Fruit fly (Drosophila melanogaster) whole organism, embryonic: ENCODE measurements around the gene CG32625.

Experiments used
- CG10274 ChIP-seq: fragments of 200-800 bp; sonication (Bioruptor generic); optimal IDR thresholded peaks from 3 replicates; lab custom pipeline; 2017; ENCODE audit warnings: missing biosample characterization, mild to moderate bottlenecking, missing genetic modification characterization
- CG13624 ChIP-seq: fragments of 200-800 bp; sonication (Bioruptor generic); optimal IDR thresholded peaks from 2 replicates; lab custom pipeline; 2016; ENCODE audit warnings: missing biosample characterization, missing genetic modification characterization
- CG14441 ChIP-seq: fragments of 200-800 bp; sonication (Bioruptor generic); IDR thresholded peaks from 2 replicates; pipeline ENCODE4 v1.3.6; 2022; ENCODE audit warnings: missing biosample characterization, missing genetic modification characterization
- CG14710 ChIP-seq: fragments of 200-800 bp; sonication (Bioruptor generic); optimal IDR thresholded peaks from 3 replicates; lab custom pipeline; 2019; ENCODE audit warnings: missing biosample characterization, mild to moderate bottlenecking, missing genetic modification characterization, moderate library complexity
- CG15479 ChIP-seq: fragments of 200-800 bp; sonication (Bioruptor generic); optimal IDR thresholded peaks from 3 replicates; lab custom pipeline; 2019; ENCODE audit warnings: missing biosample characterization, mild to moderate bottlenecking, missing genetic modification characterization, moderate library complexity
- CG1647 ChIP-seq: fragments of 200-800 bp; sonication (Bioruptor generic); optimal IDR thresholded peaks from 3 replicates; lab custom pipeline; 2016; ENCODE audit warnings: missing biosample characterization, missing genetic modification characterization
- CG17186 ChIP-seq: fragments of 200-800 bp; sonication (Bioruptor generic); optimal IDR thresholded peaks from 3 replicates; lab custom pipeline; 2017; ENCODE audit warnings: missing biosample characterization, missing genetic modification reagents, missing genetic modification characterization
- CG17568 ChIP-seq: fragments of 200-800 bp; sonication (Bioruptor generic); optimal IDR thresholded peaks from 2 replicates; lab custom pipeline; 2018; ENCODE audit warnings: missing biosample characterization, mild to moderate bottlenecking, missing genetic modification characterization, moderate library complexity
- CG18011 ChIP-seq: fragments of 200-800 bp; sonication (Bioruptor generic); optimal IDR thresholded peaks from 2 replicates; lab custom pipeline; 2017; ENCODE audit warnings: missing biosample characterization, missing genetic modification characterization, mild to moderate bottlenecking, moderate library complexity, missing genotype
- CG2199 ChIP-seq: fragments of 200-800 bp; sonication (Bioruptor generic); IDR thresholded peaks from 3 replicates; pipeline ENCODE4 v1.3.6; 2022; ENCODE audit warnings: missing biosample characterization, missing genetic modification characterization
- CG2202 ChIP-seq: fragments of 200-800 bp; sonication (Bioruptor generic); optimal IDR thresholded peaks from 2 replicates; lab custom pipeline; 2018; ENCODE audit warnings: missing biosample characterization, mild to moderate bottlenecking, missing genetic modification characterization
- CG30020 ChIP-seq: fragments of 200-800 bp; optimal IDR thresholded peaks from 2 replicates; lab custom pipeline; 2019; ENCODE audit warnings: missing biosample characterization, mild to moderate bottlenecking, missing genetic modification characterization, moderate library complexity
- CG31365 ChIP-seq: fragments of 200-800 bp; sonication (Bioruptor generic); optimal IDR thresholded peaks from 2 replicates; lab custom pipeline; 2018; ENCODE audit warnings: missing biosample characterization, mild to moderate bottlenecking, missing genetic modification characterization
- CG32767 ChIP-seq: fragments of 200-800 bp; sonication (Bioruptor generic); IDR thresholded peaks from 2 replicates; pipeline ENCODE4 v1.3.6; 2022; ENCODE audit warnings: missing biosample characterization, missing genetic modification characterization
- CG3281 ChIP-seq: fragments of 200-800 bp; sonication (Bioruptor generic); optimal IDR thresholded peaks from 3 replicates; lab custom pipeline; 2017; ENCODE audit warnings: missing biosample characterization, mild to moderate bottlenecking, missing genetic modification characterization
- CG3847 ChIP-seq: fragments of 200-800 bp; sonication (Bioruptor generic); IDR thresholded peaks from 2 replicates; pipeline ENCODE4 v1.3.6; 2022; ENCODE audit warnings: missing biosample characterization, missing genetic modification characterization
- CG4707 ChIP-seq: fragments of 200-800 bp; sonication (Bioruptor generic); optimal IDR thresholded peaks from 2 replicates; lab custom pipeline; 2018; ENCODE audit warnings: missing biosample characterization, mild to moderate bottlenecking, missing genetic modification characterization, moderate library complexity
- CG4820 ChIP-seq: fragments of 200-800 bp; sonication (Bioruptor generic); optimal IDR thresholded peaks from 3 replicates; lab custom pipeline; 2016; ENCODE audit warnings: missing biosample characterization, missing genetic modification characterization
- CG5180 ChIP-seq: fragments of 200-800 bp; sonication (Bioruptor generic); optimal IDR thresholded peaks from 3 replicates; lab custom pipeline; 2017; ENCODE audit warnings: missing biosample characterization, missing genetic modification characterization, mild to moderate bottlenecking, moderate library complexity, missing genetic modification reagents
- CG6765 ChIP-seq: fragments of 200-800 bp; sonication (Bioruptor generic); optimal IDR thresholded peaks from 3 replicates; lab custom pipeline; 2017; ENCODE audit warnings: missing biosample characterization, mild to moderate bottlenecking, missing genetic modification characterization
- CG6791 ChIP-seq: fragments of 200-800 bp; sonication (Bioruptor generic); IDR thresholded peaks from 3 replicates; pipeline ENCODE4 v1.3.6; 2022; ENCODE audit warnings: missing biosample characterization, missing genetic modification characterization; ENCODE audit not compliant: partially characterized antibody
- CG7271 ChIP-seq: fragments of 200-800 bp; sonication (Bioruptor generic); optimal IDR thresholded peaks from 2 replicates; lab custom pipeline; 2018; ENCODE audit warnings: missing biosample characterization, mild to moderate bottlenecking, missing genetic modification characterization, moderate library complexity
- CG9932 ChIP-seq: fragments of 200-800 bp; sonication (Bioruptor generic); IDR thresholded peaks from 2 replicates; pipeline ENCODE4 v1.3.6; 2022; ENCODE audit warnings: missing biosample characterization, missing genetic modification characterization
- D19A ChIP-seq: fragments of 200-800 bp; optimal IDR thresholded peaks from 3 replicates; lab custom pipeline; 2019; ENCODE audit warnings: missing biosample characterization, mild to moderate bottlenecking, missing genetic modification characterization, moderate library complexity
- Dbx ChIP-seq: fragments of 200-800 bp; sonication (Bioruptor generic); IDR thresholded peaks from 3 replicates; pipeline ENCODE4 v1.3.6; 2022; ENCODE audit warnings: missing biosample characterization, missing genetic modification characterization
- Fer2 ChIP-seq: fragments of 200-800 bp; sonication (Bioruptor generic); optimal IDR thresholded peaks from 2 replicates; lab custom pipeline; 2018; ENCODE audit warnings: missing biosample characterization, mild to moderate bottlenecking, missing genetic modification characterization, moderate library complexity
- HLHmδ ChIP-seq: fragments of 200-800 bp; sonication (Bioruptor generic); optimal IDR thresholded peaks from 2 replicates; lab custom pipeline; 2018; ENCODE audit warnings: missing biosample characterization, mild to moderate bottlenecking, missing genetic modification characterization, moderate library complexity
- MBD-R2 ChIP-seq: fragments of 200-800 bp; sonication (Bioruptor generic); IDR thresholded peaks from 2 replicates; pipeline ENCODE4 v1.3.6; 2022; ENCODE audit warnings: missing biosample characterization, missing genetic modification characterization
- NFAT ChIP-seq: fragments of 200-800 bp; sonication (Bioruptor generic); IDR thresholded peaks from 2 replicates; pipeline ENCODE4 v1.3.6; 2022; ENCODE audit warnings: missing biosample characterization, missing genetic modification characterization
- Opbp ChIP-seq: fragments of 200-800 bp; sonication (Bioruptor generic); IDR thresholded peaks from 3 replicates; pipeline ENCODE4 v1.3.6; 2022; ENCODE audit warnings: missing biosample characterization, missing genetic modification characterization; ENCODE audit not compliant: partially characterized antibody
- Pdp1 ChIP-seq, 2 experiments: fragments of 200-800 bp; sonication (Bioruptor generic); optimal IDR thresholded peaks; 3 replicates each; lab custom pipeline; 2016; ENCODE audit warnings: missing biosample characterization in 2 of 2, missing genetic modification characterization in 2 of 2, mild to moderate bottlenecking in 1 of 2, moderate library complexity in 1 of 2
- Side ChIP-seq: fragments of 200-800 bp; sonication (Bioruptor generic); optimal IDR thresholded peaks from 2 replicates; lab custom pipeline; 2016; ENCODE audit warnings: missing biosample characterization, missing genetic modification characterization
- Spps ChIP-seq: fragments of 200-800 bp; sonication (Bioruptor generic); optimal IDR thresholded peaks from 2 replicates; lab custom pipeline; 2018; ENCODE audit warnings: missing biosample characterization, mild to moderate bottlenecking, missing genetic modification characterization
- ara ChIP-seq: fragments of 200-800 bp; sonication (Bioruptor generic); IDR thresholded peaks from 2 replicates; pipeline ENCODE4 v1.3.6; 2022; ENCODE audit warnings: missing biosample characterization, missing genetic modification characterization
- br ChIP-seq: fragments of >200 bp; optimal IDR thresholded peaks from 2 replicates; lab custom pipeline; 2017
- cwo ChIP-seq: fragments of 200-800 bp; sonication (Bioruptor generic); optimal IDR thresholded peaks from 3 replicates; lab custom pipeline; 2017; ENCODE audit warnings: missing biosample characterization, missing genetic modification characterization, mild to moderate bottlenecking, moderate library complexity, missing genetic modification reagents
- da ChIP-seq: fragments of 200-800 bp; sonication (Bioruptor generic); optimal IDR thresholded peaks from 2 replicates; lab custom pipeline; 2016; ENCODE audit warnings: missing biosample characterization, missing genetic modification characterization
- gem ChIP-seq: fragments of 200-800 bp; sonication (Bioruptor generic); optimal IDR thresholded peaks from 2 replicates; lab custom pipeline; 2019; ENCODE audit warnings: missing biosample characterization, mild to moderate bottlenecking, missing genetic modification characterization, moderate library complexity
- jing ChIP-seq: fragments of 200-800 bp; sonication (Bioruptor generic); optimal IDR thresholded peaks from 2 replicates; lab custom pipeline; 2018; ENCODE audit warnings: missing biosample characterization, mild to moderate bottlenecking, missing genetic modification characterization
- lbe ChIP-seq: fragments of 200-800 bp; sonication (Bioruptor generic); optimal IDR thresholded peaks from 2 replicates; lab custom pipeline; 2016; ENCODE audit warnings: missing biosample characterization, mild to moderate bottlenecking, missing genetic modification characterization
- lilli ChIP-seq: fragments of 200-800 bp; sonication (Bioruptor generic); optimal IDR thresholded peaks from 3 replicates; lab custom pipeline; 2016; ENCODE audit warnings: missing biosample characterization, missing genetic modification characterization
- org-1 ChIP-seq: fragments of 200-800 bp; sonication (Bioruptor generic); optimal IDR thresholded peaks from 2 replicates; lab custom pipeline; 2017; ENCODE audit warnings: missing biosample characterization, missing genetic modification characterization
- otp ChIP-seq: fragments of 200-800 bp; sonication (Bioruptor generic); IDR thresholded peaks from 3 replicates; pipeline ENCODE4, ENCODE4 v1.3.6; 2022; ENCODE audit warnings: missing biosample characterization, missing genetic modification characterization
- salm ChIP-seq: fragments of 200-800 bp; sonication (Bioruptor generic); optimal IDR thresholded peaks from 2 replicates; lab custom pipeline; 2018; ENCODE audit warnings: missing biosample characterization, mild to moderate bottlenecking, missing genetic modification characterization
- scrt ChIP-seq: fragments of 200-800 bp; sonication (Bioruptor generic); optimal IDR thresholded peaks from 2 replicates; lab custom pipeline; 2018; ENCODE audit warnings: missing biosample characterization, mild to moderate bottlenecking, missing genetic modification characterization, moderate library complexity
- stwl ChIP-seq: fragments of 200-800 bp; sonication (Bioruptor generic); optimal IDR thresholded peaks from 3 replicates; lab custom pipeline; 2018; ENCODE audit warnings: missing biosample characterization, mild to moderate bottlenecking, missing genetic modification characterization, moderate library complexity
- tgo ChIP-seq: fragments of 200-800 bp; sonication (Bioruptor generic); IDR thresholded peaks from 3 replicates; pipeline ENCODE4 v1.3.6; 2022; ENCODE audit warnings: missing biosample characterization, missing genetic modification characterization
- tin ChIP-seq: fragments of 200-800 bp; sonication (Bioruptor generic); optimal IDR thresholded peaks from 3 replicates; lab custom pipeline; 2016; ENCODE audit warnings: missing biosample characterization, missing genetic modification characterization
- tup ChIP-seq: fragments of 200-800 bp; sonication (Bioruptor generic); optimal IDR thresholded peaks from 2 replicates; lab custom pipeline; 2016; ENCODE audit warnings: missing biosample characterization, mild to moderate bottlenecking, missing genetic modification characterization, moderate library complexity
- unc-4 ChIP-seq: fragments of 200-800 bp; sonication (Bioruptor generic); IDR thresholded peaks from 2 replicates; pipeline ENCODE4 v1.3.6; 2022; ENCODE audit warnings: missing biosample characterization, missing genetic modification characterization; ENCODE audit not compliant: partially characterized antibody
- zen ChIP-seq: fragments of 200-800 bp; sonication (Bioruptor generic); optimal IDR thresholded peaks from 3 replicates; lab custom pipeline; 2018; ENCODE audit warnings: missing biosample characterization, mild to moderate bottlenecking, missing genetic modification characterization, moderate library complexity

CG32625 gene

dm6 chrX:13755152-13755557 lies 1.5 kb downstream of the CG32625 start, which contains the start of gene Pdcd4 (continued):
- peak; percentile 35 for TF ChIP-seq stwl
- no peak for TF ChIP-seq CG4820
- TF ChIP-seq jing (GFP tag; lab: Kevin White, UChicago), result no peak
- peak; percentile 8 for TF ChIP-seq CG17568 (GFP tag; lab: Kevin White, UChicago)
- TF ChIP-seq CG5180, result no peak
- no peak for TF ChIP-seq Spps (tag; lab: Kevin White, UChicago)
- peak; percentile 6 for TF ChIP-seq CG13624
- TF ChIP-seq Pdp1 (GFP tag; optimal IDR thresholded peaks at IDR 0.05; lab: Kevin White, UChicago), result peak in 1 of 2 experiments; percentile 32
- TF ChIP-seq unc-4 (GFP tag; lab: Robert Waterston, UW), result no peak
- no peak for TF ChIP-seq CG32767 (GFP tag; lab: Robert Waterston, UW)
- TF ChIP-seq da (GFP tag; lab: Kevin White, UChicago), result no peak
- TF ChIP-seq CG17186, result peak; percentile 21
- peak; percentile 8 for TF ChIP-seq salm (tag; lab: Kevin White, UChicago)
- no peak for TF ChIP-seq CG6765
- no peak for TF ChIP-seq cwo
- no peak for TF ChIP-seq lbe (GFP tag; lab: Kevin White, UChicago)
- no peak for TF ChIP-seq CG4707
- no peak for TF ChIP-seq CG9932 (GFP tag; lab: Robert Waterston, UW)
- peak; percentile 2 for TF ChIP-seq HLHmδ
- TF ChIP-seq gem (tag; lab: Kevin White, UChicago), result no peak
- TF ChIP-seq CG3847 (GFP tag; lab: Robert Waterston, UW), result no peak
- TF ChIP-seq Side (GFP tag; lab: Kevin White, UChicago), result peak; percentile 16
- TF ChIP-seq br (lab: Kevin White, UChicago), result no peak
- TF ChIP-seq Opbp (GFP tag; lab: Robert Waterston, UW), result no peak
- no peak for TF ChIP-seq CG10274 (GFP tag; lab: Kevin White, UChicago)
- 0 out of 3 replicates have a peak, but pooled peaks have one; percentile 20 for TF ChIP-seq Dbx (GFP tag; lab: Robert Waterston, UW)
- TF ChIP-seq CG1647 (GFP tag; lab: Kevin White, UChicago), result no peak
- no peak for TF ChIP-seq CG18011
- TF ChIP-seq zen (tag; lab: Kevin White, UChicago), result no peak
- no peak for TF ChIP-seq Fer2
- TF ChIP-seq CG3281, result no peak
- no peak; the same call in 1 of the 2 replicates for TF ChIP-seq NFAT (GFP tag; lab: Robert Waterston, UW)
- TF ChIP-seq lilli (GFP tag; lab: Kevin White, UChicago), result no peak
- no peak for TF ChIP-seq CG31365 (tag; lab: Kevin White, UChicago)
- TF ChIP-seq CG6791 (GFP tag; lab: Robert Waterston, UW), result peak; percentile 52; the same call in 1 of the 3 replicates
- no peak for TF ChIP-seq CG30020
- TF ChIP-seq otp (GFP tag; lab: Robert Waterston, UW), result peak; percentile 46; the same call in 1 of the 3 replicates
- no peak for TF ChIP-seq org-1 (GFP tag; lab: Kevin White, UChicago)
- no peak for TF ChIP-seq CG2202
- no peak for TF ChIP-seq ara (GFP tag; lab: Robert Waterston, UW)
- no peak for TF ChIP-seq CG15479 (GFP tag; lab: Kevin White, UChicago)
- TF ChIP-seq CG2199 (GFP tag; lab: Robert Waterston, UW), result no peak
- peak; percentile 28 for TF ChIP-seq D19A
- TF ChIP-seq tgo (GFP tag; lab: Robert Waterston, UW), result no peak
- TF ChIP-seq CG7271, result no peak
- TF ChIP-seq scrt (GFP tag; lab: Kevin White, UChicago), result peak; percentile 52
- TF ChIP-seq tup (GFP tag; lab: Kevin White, UChicago), result no peak
- no peak for TF ChIP-seq CG14441 (GFP tag; lab: Robert Waterston, UW)
- peak; percentile 66 for TF ChIP-seq CG14710
- no peak for TF ChIP-seq MBD-R2 (GFP tag; lab: Robert Waterston, UW)
- TF ChIP-seq tin (GFP tag; lab: Kevin White, UChicago), result no peak
